Worm (Caenorhabditis elegans) whole organism, L4/young adult: Measurements from ENCODE around the gene cnc-6.

ENCODE experiments used
- W03F9.2 ChIP-seq: fragments of 150-350 bp; optimal IDR thresholded peaks from 2 replicates; lab custom pipeline; 2014; ENCODE audit warnings: missing biosample characterization, missing genetic modification characterization
- dao-5 ChIP-seq: sonication (generic microtip); optimal IDR thresholded peaks from 2 replicates; lab custom pipeline; 2016; ENCODE audit warnings: missing genotype, missing genetic modification characterization, moderate library complexity, missing compliant biosample characterization
- him-1 ChIP-seq: sonication (generic microtip); optimal IDR thresholded peaks from 2 replicates; lab custom pipeline; 2016; ENCODE audit warnings: missing genotype, missing genetic modification reagents, missing genetic modification characterization, missing compliant biosample characterization

Gene cnc-6

DNA sequence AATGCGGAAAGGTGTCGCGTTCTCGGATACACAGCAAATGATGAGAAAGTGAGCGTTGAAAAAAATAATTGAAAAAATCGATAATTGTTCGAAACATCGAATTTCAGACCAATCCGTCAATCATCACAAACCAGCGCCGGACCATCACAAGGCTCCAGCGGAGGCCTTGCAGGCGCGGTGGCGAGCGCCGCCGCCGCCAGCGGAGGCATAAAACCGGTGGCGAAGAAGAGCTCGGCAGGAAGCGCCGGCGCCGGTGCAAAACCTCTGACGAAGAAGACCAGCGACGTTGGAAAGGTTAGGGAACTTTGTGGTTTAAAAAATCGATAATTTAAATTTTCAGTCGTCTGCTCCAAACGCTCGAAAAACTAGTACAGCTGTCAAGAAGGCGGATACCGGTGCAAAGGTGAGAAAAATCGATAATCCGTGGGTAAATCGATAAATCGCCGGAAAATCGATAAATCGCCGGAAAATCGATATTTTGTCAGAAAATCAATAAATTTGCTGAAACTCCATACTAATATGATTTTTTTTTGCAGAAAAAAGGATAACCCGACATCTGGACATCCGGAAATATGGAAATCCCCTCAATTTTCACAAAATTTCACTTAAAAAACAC, 43.0 kb downstream of the cnc-6 start:
- TF ChIP-seq W03F9.2 (no peak), dao-5 (no peak), him-1 (tag; lab: Kevin White, UChicago) (no peak)

DNA sequence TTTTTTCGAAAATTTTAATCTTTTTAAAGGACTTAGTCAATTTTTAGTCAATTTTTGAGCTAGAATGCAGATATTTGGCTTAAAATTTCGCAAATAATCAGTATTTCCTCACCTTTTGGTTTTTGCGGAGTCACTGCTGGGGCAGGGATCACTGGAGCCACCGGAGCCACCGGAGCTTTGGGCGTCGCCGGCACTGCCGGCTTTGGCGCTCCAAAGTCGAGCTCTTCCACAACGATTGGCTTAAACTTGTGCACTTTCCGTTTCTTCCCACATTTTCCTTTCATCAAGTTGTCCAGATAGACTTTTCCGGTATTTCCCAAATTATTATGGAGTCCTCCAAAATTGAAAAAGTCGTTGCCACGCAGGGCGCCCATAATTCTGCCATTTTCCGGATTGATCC, 51.0 kb downstream of the cnc-6 start:
- no peak for TF ChIP-seq dao-5
- no peak for TF ChIP-seq him-1 (tag; lab: Kevin White, UChicago)
- no peak for TF ChIP-seq W03F9.2
